Fruit fly (Drosophila melanogaster): ENCODE data around the gene Deaf1.

Deaf1 gene

DNA sequence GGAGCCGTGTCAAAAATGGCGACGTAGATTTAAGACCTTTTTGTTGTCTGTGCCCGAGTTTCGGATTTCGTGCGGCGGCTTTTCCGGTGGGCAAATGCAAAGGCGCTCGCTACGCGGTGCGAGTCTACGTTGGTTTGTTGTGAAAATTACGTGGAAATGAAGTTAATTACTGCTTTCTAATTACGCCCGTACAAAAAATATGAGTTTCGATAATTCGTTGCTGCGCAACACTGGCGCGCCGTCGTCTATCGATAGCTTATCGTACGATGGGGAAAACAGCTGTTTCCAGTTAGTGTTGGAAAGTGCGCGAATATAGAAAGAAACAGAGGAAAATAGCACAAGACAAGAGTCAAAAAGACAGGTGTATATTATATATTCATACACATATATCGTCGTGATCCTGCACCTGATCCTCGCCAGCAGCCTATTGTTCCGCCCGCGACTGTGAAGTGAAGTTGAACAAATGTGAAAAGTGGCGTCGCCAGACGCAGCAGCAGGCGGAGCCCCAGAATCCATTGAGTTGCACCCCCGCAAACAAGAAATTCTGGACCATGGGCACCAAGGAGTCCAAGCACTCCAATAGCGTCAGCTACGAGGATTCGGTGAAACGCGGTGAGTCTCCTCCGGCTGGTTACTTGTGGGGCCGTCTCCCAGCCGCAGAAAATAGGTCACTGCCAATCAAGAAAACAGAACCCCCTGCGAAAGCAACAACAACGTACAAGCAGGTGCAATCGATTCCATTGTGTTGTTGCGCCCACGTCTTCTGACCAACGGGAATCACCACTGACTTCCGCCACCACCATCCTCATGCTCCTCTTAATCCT, 53.1 kb downstream of the Deaf1 start, which contains the start of the genes Rab8 and Usp32 (continued):
- TF ChIP-seq hbn (GFP tag; IDR thresholded peaks at IDR 0.05; ENCODE audit: partially characterized antibody) (peak; percentile 71), mam (GFP tag; optimal IDR thresholded peaks at IDR 0.05) (peak; percentile 73), NFAT (GFP tag; IDR thresholded peaks at IDR 0.05) (peak; percentile 81), CG8765 (GFP tag; IDR thresholded peaks at IDR 0.05) (no peak), lab (GFP tag; optimal IDR thresholded peaks at IDR 0.05) (peak; percentile 84), ash1 (GFP tag; optimal IDR thresholded peaks at IDR 0.05) (peak; percentile 79), CG1603 (tag; optimal IDR thresholded peaks at IDR 0.05) (no peak), CG1233 (GFP tag; optimal IDR thresholded peaks at IDR 0.05) (peak; percentile 1), Hr3 (GFP tag; optimal IDR thresholded peaks at IDR 0.05) (peak; percentile 68), Trl (optimal IDR thresholded peaks at IDR 0.05) (peak in 1 of 2 experiments; percentile 24), Trl (GFP tag; optimal IDR thresholded peaks at IDR 0.05) (peak; percentile 72), Jarid2 (GFP tag; optimal IDR thresholded peaks at IDR 0.05) (no peak), tna (GFP tag; IDR thresholded peaks at IDR 0.05; ENCODE audit: partially characterized antibody) (peak; percentile 60), CG11560 (tag; IDR thresholded peaks at IDR 0.05) (no peak), H2.0 (GFP tag; IDR thresholded peaks at IDR 0.05) (peak; percentile 39; the same call in 1 of the 2 replicates), tx (GFP tag; optimal IDR thresholded peaks at IDR 0.05) (peak; percentile 56), CG18011 (GFP tag; optimal IDR thresholded peaks at IDR 0.05) (peak; percentile 73), MBD-R2 (GFP tag; IDR thresholded peaks at IDR 0.05) (peak; percentile 97), dmrt99B (tag; optimal IDR thresholded peaks at IDR 0.05) (no peak), CrebB (tag; optimal IDR thresholded peaks at IDR 0.05) (peak; percentile 48), BEAF-32 (GFP tag; optimal IDR thresholded peaks at IDR 0.05) (peak; percentile 94), jing (GFP tag; optimal IDR thresholded peaks at IDR 0.05) (no peak), otp (GFP tag; IDR thresholded peaks at IDR 0.05) (0 out of 3 replicates have a peak, but pooled peaks have one; percentile 38), CG30020 (tag; optimal IDR thresholded peaks at IDR 0.05) (peak; percentile 63), Nf-YB (GFP tag; optimal IDR thresholded peaks at IDR 0.05) (peak; percentile 34), twi (tag; optimal IDR thresholded peaks at IDR 0.05) (peak; percentile 40), Dfd (GFP tag; optimal IDR thresholded peaks at IDR 0.05) (no peak), luna (GFP tag; optimal IDR thresholded peaks at IDR 0.05) (peak; percentile 55), CG18476 (GFP tag; optimal IDR thresholded peaks at IDR 0.05) (peak; percentile 8), ro (GFP tag; IDR thresholded peaks at IDR 0.05) (no peak), CG10321 (GFP tag; IDR thresholded peaks at IDR 0.05) (no peak), CG8388 (GFP tag; optimal IDR thresholded peaks at IDR 0.05) (peak; percentile 16), Opbp (GFP tag; IDR thresholded peaks at IDR 0.05; ENCODE audit: partially characterized antibody) (peak; percentile 91), Deaf1 (tag; optimal IDR thresholded peaks at IDR 0.05) (no peak), tio (GFP tag; optimal IDR thresholded peaks at IDR 0.05) (no peak), CG9817 (tag; optimal IDR thresholded peaks at IDR 0.05) (peak; percentile 40), hth (optimal IDR thresholded peaks at IDR 0.05) (no peak), CG7271 (tag; optimal IDR thresholded peaks at IDR 0.05) (peak; percentile 22), her (GFP tag; optimal IDR thresholded peaks at IDR 0.05) (peak; percentile 80), CG32767 (GFP tag; IDR thresholded peaks at IDR 0.05) (no peak), CG6654 (GFP tag; optimal IDR thresholded peaks at IDR 0.05) (no peak), odd (GFP tag; optimal IDR thresholded peaks at IDR 0.05) (peak; percentile 13), trem (tag; optimal IDR thresholded peaks at IDR 0.05) (peak; percentile 84), row (GFP tag; IDR thresholded peaks at IDR 0.05) (0 out of 3 replicates have a peak, but pooled peaks have one; percentile 34), Taf1 (GFP tag; IDR thresholded peaks at IDR 0.05) (no peak), CG16815 (GFP tag; optimal IDR thresholded peaks at IDR 0.05) (no peak), CG2889 (GFP tag; IDR thresholded peaks at IDR 0.05) (no peak), ase (GFP tag; IDR thresholded peaks at IDR 0.05) (no peak), Sin3A (optimal IDR thresholded peaks at IDR 0.05) (peak; percentile 83)

Measured in whole organism, embryonic.